Worm (Caenorhabditis elegans) whole organism, dauer: ENCODE results near the gene B0348.10.

Experiments used
- unc-62 ChIP-seq: sonication (generic microtip); optimal IDR thresholded peaks from 2 replicates; lab custom pipeline; 2017; ENCODE audit warnings: missing biosample characterization, missing genetic modification reagents, missing genetic modification characterization

The B0348.10 gene

DNA sequence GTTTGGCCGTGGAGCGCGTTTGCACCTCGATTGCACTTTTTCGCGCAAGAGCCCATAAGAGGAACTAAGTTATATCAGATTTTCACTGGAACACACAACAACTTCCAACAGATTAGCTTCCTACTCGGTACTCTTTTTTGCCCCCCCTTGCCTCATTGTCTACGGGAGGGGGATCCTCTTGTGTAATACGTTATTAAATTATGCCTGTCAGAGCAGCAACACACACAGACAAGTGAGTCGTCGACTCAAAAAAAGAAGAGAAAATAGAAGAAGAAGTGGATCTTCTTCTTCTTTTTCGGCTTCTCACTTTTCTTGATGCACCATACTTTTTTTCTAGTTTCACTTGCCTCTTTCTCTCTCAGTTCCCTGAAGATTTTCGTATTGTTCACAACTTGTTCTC, 2.6 kb upstream of the B0348.10 start:
- no peak for TF ChIP-seq unc-62

ce11 chrV:7778-8445, 627 bp downstream of the B0348.10 start, which contains the start of gene ife-3:
Gene ife-3, minus strand, starts transcription at chrV:7828.
- no peak for TF ChIP-seq unc-62

- TF ChIP-seq unc-62: no peak
Measured at ce11 chrV:6271-6670, 2.3 kb downstream of the B0348.10 start.

ce11 chrV:1335-1734, 7.2 kb downstream of the B0348.10 start, which contains the start of gene idpp-2:
Gene idpp-2, plus strand, starts transcription at chrV:1635.
- TF ChIP-seq unc-62: no peak
